Worm (Caenorhabditis elegans) whole organism, L4 larva: Measurements from ENCODE around the gene F32D8.13.
A peak's percentile ranks its signal among the peaks of the same experiment; 100 is the strongest.

Experiments used
- F10B5.3 ChIP-seq: sonication (generic microtip); optimal IDR thresholded peaks from 2 replicates; lab custom pipeline; 2016; ENCODE audit warnings: mild to moderate bottlenecking, missing genetic modification characterization, missing compliant biosample characterization
- F37D6.2 ChIP-seq: sonication (generic microtip); optimal IDR thresholded peaks from 2 replicates; lab custom pipeline; 2016; ENCODE audit warnings: mild to moderate bottlenecking, missing genetic modification characterization, missing compliant biosample characterization
- F44E2.7 ChIP-seq: fragments of 200-800 bp; sonication (Bioruptor generic); IDR thresholded peaks from 2 replicates; pipeline ENCODE4 v2.1.2; 2022; ENCODE audit warnings: missing genetic modification characterization, missing compliant biosample characterization
- F49E8.2 ChIP-seq: sonication (generic microtip); optimal IDR thresholded peaks from 2 replicates; lab custom pipeline; 2016; ENCODE audit warnings: missing compliant biosample characterization, mild to moderate bottlenecking, missing genetic modification characterization, borderline replicate concordance
- R02D3.7 ChIP-seq: fragments of 150-350 bp; sonication (generic microtip); optimal IDR thresholded peaks from 3 replicates; lab custom pipeline; 2014; ENCODE audit warnings: missing biosample characterization, missing genetic modification characterization
- T26A8.4 ChIP-seq: fragments of 200-800 bp; sonication (Bioruptor generic); IDR thresholded peaks from 2 replicates; pipeline ENCODE4 v1.3.6; 2022; ENCODE audit warnings: missing genetic modification characterization, missing compliant biosample characterization
- Y5F2A.4 ChIP-seq: fragments of 200-800 bp; sonication (Bioruptor generic); optimal IDR thresholded peaks from 2 replicates; lab custom pipeline; 2018; ENCODE audit warnings: mild to moderate bottlenecking, missing genetic modification characterization, missing compliant biosample characterization
- ZK546.5 ChIP-seq, 2 experiments: sonication (generic microtip); optimal IDR thresholded peaks; 2 replicates each; lab custom pipeline; 2017; ENCODE audit warnings: missing biosample characterization in 2 of 2, missing genetic modification characterization in 2 of 2
- aha-1 ChIP-seq: fragments of 150-350 bp; peaks from one replicate; lab custom pipeline; 2014; ENCODE audit warnings: missing biosample characterization, missing genetic modification characterization
- ceh-20 ChIP-seq: fragments of 200-800 bp; sonication (Bioruptor generic); IDR thresholded peaks from 2 replicates; pipeline ENCODE4 v1.3.6; 2022; ENCODE audit warnings: missing genetic modification reagents, missing genetic modification characterization, missing compliant biosample characterization
- ceh-32 ChIP-seq: sonication (generic microtip); optimal IDR thresholded peaks from 2 replicates; lab custom pipeline; 2016; ENCODE audit warnings: mild to moderate bottlenecking, missing genetic modification characterization, missing compliant biosample characterization; ENCODE audit not compliant: poor library complexity
- ceh-62 ChIP-seq: sonication (generic microtip); optimal IDR thresholded peaks from 2 replicates; lab custom pipeline; 2017; ENCODE audit warnings: missing biosample characterization, missing genetic modification characterization
- daf-12 ChIP-seq: fragments of 150-350 bp; optimal IDR thresholded peaks from 2 replicates; lab custom pipeline; 2014; ENCODE audit warnings: missing biosample characterization, missing genetic modification reagents, missing genetic modification characterization
- daf-19 ChIP-seq: fragments of 200-800 bp; sonication (Bioruptor generic); conservative IDR thresholded peaks from 2 replicates; pipeline ENCODE4 v1.3.6; 2022; ENCODE audit warnings: missing genetic modification characterization, missing compliant biosample characterization
- dmd-6 ChIP-seq: fragments of 200-800 bp; sonication (Bioruptor generic); IDR thresholded peaks from 2 replicates; pipeline ENCODE4 v1.3.6; 2022; ENCODE audit warnings: missing genetic modification reagents, missing genetic modification characterization, missing compliant biosample characterization
- dpl-1 ChIP-seq: fragments of 150-350 bp; optimal IDR thresholded peaks from 2 replicates; lab custom pipeline; 2014; ENCODE audit warnings: missing biosample characterization, missing genetic modification reagents, missing genetic modification characterization
- duxl-1 ChIP-seq: sonication (generic microtip); optimal IDR thresholded peaks from 2 replicates; lab custom pipeline; 2016; ENCODE audit warnings: mild to moderate bottlenecking, missing genetic modification characterization, moderate library complexity, missing compliant biosample characterization; ENCODE audit not compliant: poor library complexity
- dve-1 ChIP-seq: sonication (generic microtip); optimal IDR thresholded peaks from 2 replicates; lab custom pipeline; 2017; ENCODE audit warnings: antibody characterized with exemption, mild to moderate bottlenecking, missing genetic modification characterization, missing compliant biosample characterization; ENCODE audit not compliant: insufficient read depth
- egl-27 ChIP-seq: sonication (generic microtip); optimal IDR thresholded peaks from 3 replicates; lab custom pipeline; 2017; ENCODE audit warnings: missing biosample characterization, missing genetic modification reagents, missing genetic modification characterization
- gei-8 ChIP-seq: fragments of 200-800 bp; sonication (Bioruptor generic); optimal IDR thresholded peaks from 2 replicates; lab custom pipeline; 2018; ENCODE audit warnings: mild to moderate bottlenecking, missing genetic modification characterization, missing compliant biosample characterization
- hif-1 ChIP-seq, 2 experiments: sonication (generic microtip); optimal IDR thresholded peaks; 2 replicates each; lab custom pipeline; 2016 to 2017; ENCODE audit warnings: missing compliant biosample characterization in 2 of 2, missing genetic modification characterization in 2 of 2, missing genetic modification reagents in 2 of 2, missing genotype in 2 of 2, mild to moderate bottlenecking in 1 of 2
- hmg-1.1 ChIP-seq: fragments of 200-800 bp; sonication (Bioruptor generic); IDR thresholded peaks from 2 replicates; pipeline ENCODE4 v1.3.6; 2022; ENCODE audit warnings: missing genetic modification reagents, missing genetic modification characterization, missing compliant biosample characterization
- lin-13 ChIP-seq: fragments of 150-350 bp; optimal IDR thresholded peaks from 2 replicates; lab custom pipeline; 2014; ENCODE audit warnings: missing biosample characterization, missing genetic modification reagents, missing genetic modification characterization
- lin-15B ChIP-seq: fragments of 150-350 bp; sonication (generic microtip); optimal IDR thresholded peaks from 3 replicates; lab custom pipeline; 2014; ENCODE audit warnings: missing biosample characterization, missing genetic modification characterization
- lin-29 ChIP-seq: fragments of 200-800 bp; sonication (Bioruptor generic); IDR thresholded peaks from 2 replicates; pipeline ENCODE4 v1.3.6; 2022; ENCODE audit warnings: missing genetic modification reagents, missing genetic modification characterization, missing compliant biosample characterization
- lin-38 ChIP-seq: fragments of 200-800 bp; sonication (Bioruptor generic); IDR thresholded peaks from 2 replicates; pipeline ENCODE4 v1.3.6; 2022; ENCODE audit warnings: missing genetic modification reagents, missing genetic modification characterization, missing compliant biosample characterization
- lin-39 ChIP-seq: fragments of 150-350 bp; optimal IDR thresholded peaks from 2 replicates; lab custom pipeline; 2014; ENCODE audit warnings: missing biosample characterization, missing genetic modification reagents, missing genetic modification characterization
- madf-9 ChIP-seq: fragments of 200-800 bp; sonication (Bioruptor generic); conservative IDR thresholded peaks from 2 replicates; pipeline ENCODE4 v1.3.6; 2022; ENCODE audit warnings: missing genetic modification reagents, missing genetic modification characterization, missing compliant biosample characterization
- mep-1 ChIP-seq: fragments of 150-350 bp; sonication (generic microtip); optimal IDR thresholded peaks from 3 replicates; lab custom pipeline; 2014; ENCODE audit warnings: missing biosample characterization, missing genetic modification characterization
- mxl-2 ChIP-seq: fragments of 200-800 bp; sonication (Bioruptor generic); conservative IDR thresholded peaks from 2 replicates; pipeline ENCODE4 v1.3.6; 2022; ENCODE audit warnings: missing genetic modification reagents, missing genetic modification characterization, missing compliant biosample characterization
- nhr-10 ChIP-seq: fragments of 150-350 bp; optimal IDR thresholded peaks from 2 replicates; lab custom pipeline; 2014; ENCODE audit warnings: missing biosample characterization, missing genetic modification characterization
- nhr-102 ChIP-seq: sonication (generic microtip); optimal IDR thresholded peaks from 2 replicates; lab custom pipeline; 2016; ENCODE audit warnings: mild to moderate bottlenecking, missing genetic modification characterization, moderate library complexity, missing compliant biosample characterization
- nhr-11 ChIP-seq: fragments of 150-350 bp; optimal IDR thresholded peaks from 2 replicates; lab custom pipeline; 2014; ENCODE audit warnings: missing biosample characterization, missing genetic modification characterization
- nhr-111 ChIP-seq: fragments of 200-800 bp; sonication (Bioruptor generic); optimal IDR thresholded peaks from 2 replicates; lab custom pipeline; 2018; ENCODE audit warnings: mild to moderate bottlenecking, missing genetic modification characterization, missing compliant biosample characterization
- nhr-77 ChIP-seq: fragments of 150-350 bp; optimal IDR thresholded peaks from 2 replicates; lab custom pipeline; 2014; ENCODE audit warnings: missing biosample characterization, missing genetic modification characterization
- pha-4 ChIP-seq, 2 experiments: fragments of 150-350 bp in 1 of 2; fragments of 200-800 bp in 1 of 2; sonication (Bioruptor generic) in 1 of 2; IDR thresholded peaks in 1 of 2; optimal IDR thresholded peaks in 1 of 2; 2 replicates each; pipeline versions ENCODE4 v1.3.6 to Lab custom; 2014 to 2022; ENCODE audit warnings: missing genetic modification characterization in 2 of 2, missing genetic modification reagents in 2 of 2, missing biosample characterization in 1 of 2, missing compliant biosample characterization in 1 of 2
- php-3 ChIP-seq: fragments of 200-800 bp; sonication (Bioruptor generic); IDR thresholded peaks from 2 replicates; pipeline ENCODE4 v1.3.6; 2022; ENCODE audit warnings: missing genetic modification reagents, missing genetic modification characterization, missing compliant biosample characterization
- sdz-12 ChIP-seq: fragments of 200-800 bp; sonication (Bioruptor generic); optimal IDR thresholded peaks from 2 replicates; lab custom pipeline; 2018; ENCODE audit warnings: mild to moderate bottlenecking, missing genetic modification characterization, missing compliant biosample characterization
- snpc-1.2 ChIP-seq: fragments of 200-800 bp; sonication (Bioruptor generic); IDR thresholded peaks from 2 replicates; pipeline ENCODE4 v1.3.6; 2022; ENCODE audit warnings: missing genetic modification reagents, missing genetic modification characterization, missing compliant biosample characterization
- unc-130 ChIP-seq: sonication (generic microtip); optimal IDR thresholded peaks from 2 replicates; lab custom pipeline; 2016; ENCODE audit warnings: missing genetic modification reagents, missing genetic modification characterization, missing compliant biosample characterization
- unc-39 ChIP-seq: sonication (generic microtip); optimal IDR thresholded peaks from 2 replicates; lab custom pipeline; 2017; ENCODE audit warnings: missing biosample characterization, missing genetic modification characterization
- unc-62 ChIP-seq, 3 experiments: fragments of 150-350 bp in 1 of 3; sonication (generic microtip); optimal IDR thresholded peaks in 2 of 3; peaks in 1 of 3; 1 replicate in 1 of 3; 2 replicates in 2 of 3; lab custom pipeline; 2014 to 2017; ENCODE audit warnings: missing biosample characterization in 3 of 3, missing genetic modification characterization in 3 of 3, missing genetic modification reagents in 3 of 3, missing genotype in 1 of 3
- zag-1 ChIP-seq: fragments of 150-350 bp; optimal IDR thresholded peaks from 2 replicates; lab custom pipeline; 2014; ENCODE audit warnings: missing biosample characterization, missing genetic modification characterization
- zfp-2 ChIP-seq: sonication (generic microtip); optimal IDR thresholded peaks from 2 replicates; lab custom pipeline; 2016; ENCODE audit warnings: mild to moderate bottlenecking, missing genetic modification characterization, missing compliant biosample characterization
- zip-11 ChIP-seq: fragments of 200-800 bp; sonication (Bioruptor generic); IDR thresholded peaks from 2 replicates; pipeline ENCODE4 v1.3.6; 2022; ENCODE audit warnings: missing genetic modification characterization, missing compliant biosample characterization
- ztf-7 ChIP-seq: fragments of 150-350 bp; optimal IDR thresholded peaks from 2 replicates; lab custom pipeline; 2014; ENCODE audit warnings: missing biosample characterization, missing genetic modification characterization

The F32D8.13 gene

DNA sequence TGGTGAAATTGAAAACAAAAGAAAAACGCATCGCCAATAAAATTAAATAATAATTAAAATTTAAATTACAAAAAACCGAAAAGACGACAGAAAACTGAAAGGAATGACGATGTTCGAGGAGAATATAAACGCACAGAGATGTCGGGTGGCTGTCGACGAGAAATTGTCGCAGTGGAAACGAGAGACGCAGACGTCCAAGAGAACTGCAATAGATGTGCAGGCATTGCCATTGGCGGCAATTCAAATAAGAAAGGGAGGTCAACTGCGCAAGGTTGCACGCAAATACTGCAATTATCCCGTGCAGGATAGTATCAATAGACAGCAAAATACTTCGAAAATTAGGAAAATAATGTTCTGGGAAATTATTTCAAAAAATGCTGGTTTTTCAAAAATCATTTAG, 829 bp upstream of the F32D8.13 start (continued):
- TF ChIP-seq php-3 (GFP tag; lab: Robert Waterston, UW) (peak; percentile 95), unc-39 (tag; lab: Kevin White, UChicago) (peak; percentile 13), zip-11 (GFP tag; lab: Robert Waterston, UW) (0 out of 2 replicates have a peak, but pooled peaks have one; percentile 12), nhr-102 (tag; lab: Kevin White, UChicago) (peak; percentile 98), mep-1 (tag; lab: Kevin White, UChicago) (peak; percentile 99), nhr-10 (tag; lab: Kevin White, UChicago) (peak; percentile 95), nhr-111 (no peak), ceh-62 (tag; lab: Kevin White, UChicago) (no peak), gei-8 (GFP tag; lab: Kevin White, UChicago) (peak; percentile 49), R02D3.7 (tag; lab: Kevin White, UChicago) (peak; percentile 1), lin-15B (peak; percentile 93), unc-62 (GFP tag; optimal IDR thresholded peaks at IDR 0.05 in 1 of 2; lab: Kevin White, UChicago) (peak in 1 of 2 experiments; percentile 99), unc-62 (tag; optimal IDR thresholded peaks at IDR 0.05; lab: Kevin White, UChicago) (peak; percentile 80), lin-29 (GFP tag; lab: Robert Waterston, UW) (peak; percentile 88), zag-1 (tag; lab: Kevin White, UChicago) (peak; percentile 84), duxl-1 (tag; lab: Kevin White, UChicago) (peak; percentile 96), egl-27 (tag; lab: Kevin White, UChicago) (peak; percentile 12), ztf-7 (tag; lab: Kevin White, UChicago) (peak; percentile 92)

DNA sequence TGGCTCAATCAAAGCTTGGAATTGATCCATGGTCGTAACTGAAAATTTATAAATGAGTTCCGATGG, 596 bp upstream of the F32D8.13 start, which contains the start of gene sec-61.G:
Gene sec-61.G, minus strand, starts transcription at position 38 of the 66 bp plus-strand sequence.
- TF ChIP-seq lin-39, result no peak
- TF ChIP-seq T26A8.4 (GFP tag; lab: Robert Waterston, UW), result no peak
- no peak for TF ChIP-seq snpc-1.2
- TF ChIP-seq zfp-2 (tag; lab: Kevin White, UChicago), result no peak
- no peak for TF ChIP-seq unc-130 (GFP tag; lab: Kevin White, UChicago)
- TF ChIP-seq F49E8.2, result no peak

DNA sequence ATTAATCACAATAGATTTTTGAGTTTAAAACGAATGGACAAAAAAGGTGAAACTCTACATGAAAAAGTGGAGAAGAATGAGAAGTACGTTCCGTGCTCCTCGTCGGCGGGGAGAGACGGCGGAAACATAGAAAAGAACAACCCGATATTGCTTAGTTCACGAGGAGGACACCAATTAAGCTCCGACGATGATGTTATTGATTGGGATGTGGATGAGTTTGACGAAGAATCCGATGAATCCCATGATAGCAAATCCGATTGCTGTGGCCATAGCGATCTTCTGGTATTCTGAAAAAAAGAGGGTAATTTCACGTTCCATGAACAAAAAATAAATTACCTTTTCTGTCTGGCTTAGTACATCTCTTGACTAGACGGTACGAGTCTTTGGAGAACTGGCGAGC, 363 bp upstream of the F32D8.13 start:
- TF ChIP-seq dve-1 (tag; lab: Kevin White, UChicago) (no peak), F10B5.3 (tag; lab: Kevin White, UChicago) (no peak), daf-19 (GFP tag; lab: Robert Waterston, UW) (no peak), Y5F2A.4 (GFP tag; lab: Kevin White, UChicago) (no peak), lin-38 (GFP tag; lab: Robert Waterston, UW) (no peak), egl-27 (tag; lab: Kevin White, UChicago) (no peak)

- TF ChIP-seq nhr-11 (tag; lab: Kevin White, UChicago), result peak; percentile 30
- peak; percentile 64 for TF ChIP-seq nhr-77 (tag; lab: Kevin White, UChicago)
- TF ChIP-seq F44E2.7, result no peak
- no peak for TF ChIP-seq daf-12 (tag; lab: Kevin White, UChicago)
- TF ChIP-seq ceh-32, result no peak
- TF ChIP-seq ZK546.5 (tag; optimal IDR thresholded peaks at IDR 0.05; lab: Kevin White, UChicago), result peak in 1 of 2 experiments; percentile 71
- peak; percentile 39 for TF ChIP-seq F37D6.2 (tag; lab: Kevin White, UChicago)
- no peak for TF ChIP-seq sdz-12
- TF ChIP-seq hif-1 (tag; optimal IDR thresholded peaks at IDR 0.05; lab: Kevin White, UChicago), result peak in 1 of 2 experiments; percentile 80
- 0 out of 2 replicates have a peak, but pooled peaks have one; percentile 32 for TF ChIP-seq madf-9 (GFP tag; lab: Robert Waterston, UW)
- peak; percentile 63 for TF ChIP-seq hmg-1.1 (GFP tag; lab: Robert Waterston, UW)
- 0 out of 2 replicates have a peak, but pooled peaks have one; percentile 12 for TF ChIP-seq ceh-20 (GFP tag; lab: Robert Waterston, UW)
- TF ChIP-seq php-3 (GFP tag; lab: Robert Waterston, UW), result no peak
- peak; percentile 83 for TF ChIP-seq dpl-1 (GFP tag; lab: Kevin White, UChicago)
- TF ChIP-seq lin-13, result peak; percentile 79
- peak; percentile 46 for TF ChIP-seq dmd-6
- TF ChIP-seq unc-62 (GFP tag; optimal IDR thresholded peaks at IDR 0.05 in 1 of 2; lab: Kevin White, UChicago), result peak in 1 of 2 experiments; percentile 84
- TF ChIP-seq unc-62 (tag; optimal IDR thresholded peaks at IDR 0.05; lab: Kevin White, UChicago), result no peak
- TF ChIP-seq mxl-2 (GFP tag; lab: Robert Waterston, UW), result no peak
- peak; percentile 48 for TF ChIP-seq nhr-102 (tag; lab: Kevin White, UChicago)
- no peak for TF ChIP-seq pha-4 (GFP tag; IDR thresholded peaks at IDR 0.05; lab: Robert Waterston, UW)
- peak; percentile 4 for TF ChIP-seq pha-4 (tag; optimal IDR thresholded peaks at IDR 0.05; lab: Kevin White, UChicago)
- TF ChIP-seq aha-1, result peak; percentile 89
Measured at ce11 chrV:10894601-10895000, 1.7 kb downstream of the F32D8.13 start, which contains the start of the genes F32D8.14 and F32D8.5. Gene F32D8.14, minus strand, starts transcription at chrV:10894788. Gene F32D8.5, plus strand, starts transcription at chrV:10894800.
